Worm (Caenorhabditis elegans): Measurements from ENCODE around the gene cest-6.

DNA sequence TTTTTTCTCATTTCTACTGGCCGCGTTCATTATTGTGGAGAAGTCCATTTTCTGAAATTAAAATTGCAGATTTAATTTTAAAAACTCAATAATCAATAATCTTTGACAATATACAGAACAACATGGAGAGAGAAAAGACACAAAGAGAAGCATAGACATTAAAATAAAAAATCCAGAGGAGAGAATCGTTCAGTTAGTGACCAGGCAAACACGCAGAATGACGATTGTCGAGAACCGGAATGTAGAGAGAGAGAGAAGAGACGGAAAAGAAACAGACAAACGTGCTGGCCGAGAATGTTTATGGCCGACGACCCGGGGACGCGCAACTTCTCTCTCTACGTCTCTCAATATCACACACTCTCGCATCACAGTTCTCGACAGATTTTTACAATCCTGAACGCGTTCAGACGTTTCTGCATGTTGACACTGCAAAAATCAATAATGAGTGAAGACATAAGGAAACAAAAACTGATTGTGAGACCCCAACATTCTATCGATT, 40.7 kb downstream of the cest-6 start, which contains the start of the genes T05A12.3 and T05A12.4:
- TF ChIP-seq ceh-24 (tag; optimal IDR thresholded peaks at IDR 0.05), result no peak
- no peak for TF ChIP-seq K02D7.2 (tag; optimal IDR thresholded peaks at IDR 0.05)
- TF ChIP-seq mec-3 (tag; optimal IDR thresholded peaks at IDR 0.05; ENCODE audit: borderline replicate concordance), result no peak
